Fruit fly (Drosophila melanogaster) whole organism, embryonic: ENCODE data around the gene bark.

Experiments
- Abd-B ChIP-seq: fragments of 200-800 bp; sonication (Bioruptor generic); optimal IDR thresholded peaks from 2 replicates; lab custom pipeline; 2018; ENCODE audit warnings: missing biosample characterization, mild to moderate bottlenecking, missing genetic modification characterization, moderate library complexity
- B-H1 ChIP-seq: fragments of 200-800 bp; sonication (Bioruptor generic); IDR thresholded peaks from 3 replicates; pipeline ENCODE4 v1.3.6; 2022; ENCODE audit warnings: missing biosample characterization, missing genetic modification characterization
- B-H2 ChIP-seq: fragments of 200-800 bp; sonication (Bioruptor generic); optimal IDR thresholded peaks from 2 replicates; lab custom pipeline; 2018; ENCODE audit warnings: missing biosample characterization, mild to moderate bottlenecking, missing genetic modification characterization
- BtbVII ChIP-seq: fragments of 200-800 bp; sonication (Bioruptor generic); optimal IDR thresholded peaks from 3 replicates; lab custom pipeline; 2017; ENCODE audit warnings: missing biosample characterization, mild to moderate bottlenecking, missing genetic modification characterization
- CG10321 ChIP-seq: fragments of 200-800 bp; sonication (Bioruptor generic); IDR thresholded peaks from 2 replicates; pipeline ENCODE4 v1.3.6; 2022; ENCODE audit warnings: missing biosample characterization, missing genetic modification characterization
- CG10565 ChIP-seq: fragments of 200-800 bp; sonication (Bioruptor generic); optimal IDR thresholded peaks from 3 replicates; lab custom pipeline; 2016; ENCODE audit warnings: missing biosample characterization, mild to moderate bottlenecking, missing genetic modification characterization
- CG10959 ChIP-seq: fragments of 200-800 bp; sonication (Bioruptor generic); IDR thresholded peaks from 2 replicates; pipeline ENCODE4 v1.3.6; 2022; ENCODE audit warnings: missing biosample characterization, missing genetic modification characterization
- CG12391 ChIP-seq: fragments of 200-800 bp; sonication (Bioruptor generic); optimal IDR thresholded peaks from 3 replicates; lab custom pipeline; 2018; ENCODE audit warnings: missing biosample characterization, mild to moderate bottlenecking, missing genetic modification characterization, moderate library complexity
- CG12769 ChIP-seq: fragments of 200-800 bp; sonication (Bioruptor generic); optimal IDR thresholded peaks from 2 replicates; lab custom pipeline; 2019; ENCODE audit warnings: missing biosample characterization, mild to moderate bottlenecking, missing genetic modification characterization, moderate library complexity
- CG1647 ChIP-seq: fragments of 200-800 bp; sonication (Bioruptor generic); optimal IDR thresholded peaks from 3 replicates; lab custom pipeline; 2016; ENCODE audit warnings: missing biosample characterization, missing genetic modification characterization
- CG17328 ChIP-seq: fragments of 200-800 bp; sonication (Bioruptor generic); IDR thresholded peaks from 2 replicates; pipeline ENCODE4 v1.3.6; 2022; ENCODE audit warnings: missing biosample characterization, missing genetic modification characterization
- CG17361 ChIP-seq: fragments of 200-800 bp; sonication (Bioruptor generic); IDR thresholded peaks from 3 replicates; pipeline ENCODE4 v1.3.6; 2022; ENCODE audit warnings: missing biosample characterization, missing genetic modification characterization
- CG17829 ChIP-seq: fragments of 200-800 bp; optimal IDR thresholded peaks from 2 replicates; lab custom pipeline; 2019; ENCODE audit warnings: missing biosample characterization, mild to moderate bottlenecking, missing genetic modification characterization, moderate library complexity
- CG2120 ChIP-seq: fragments of 200-800 bp; sonication (Bioruptor generic); optimal IDR thresholded peaks from 3 replicates; lab custom pipeline; 2016; ENCODE audit warnings: missing biosample characterization, missing genetic modification characterization
- CG30403 ChIP-seq: fragments of 200-800 bp; sonication (Bioruptor generic); optimal IDR thresholded peaks from 3 replicates; lab custom pipeline; 2016; ENCODE audit warnings: missing biosample characterization, missing genetic modification characterization
- CG5180 ChIP-seq: fragments of 200-800 bp; sonication (Bioruptor generic); optimal IDR thresholded peaks from 3 replicates; lab custom pipeline; 2017; ENCODE audit warnings: missing biosample characterization, missing genetic modification characterization, mild to moderate bottlenecking, moderate library complexity, missing genetic modification reagents
- CG6765 ChIP-seq: fragments of 200-800 bp; sonication (Bioruptor generic); optimal IDR thresholded peaks from 3 replicates; lab custom pipeline; 2017; ENCODE audit warnings: missing biosample characterization, mild to moderate bottlenecking, missing genetic modification characterization
- CG7556 ChIP-seq: fragments of 200-800 bp; sonication (Bioruptor generic); optimal IDR thresholded peaks from 2 replicates; lab custom pipeline; 2017; ENCODE audit warnings: missing biosample characterization, mild to moderate bottlenecking, missing genetic modification characterization
- CG7987 ChIP-seq: fragments of 200-800 bp; sonication (Bioruptor generic); optimal IDR thresholded peaks from 2 replicates; lab custom pipeline; 2018; ENCODE audit warnings: missing biosample characterization, mild to moderate bottlenecking, missing genetic modification characterization, moderate library complexity
- CG8290 ChIP-seq, 3 experiments: fragments of 200-800 bp; sonication (Bioruptor generic); optimal IDR thresholded peaks; 2 replicates each; lab custom pipeline; 2016 to 2019; ENCODE audit warnings: missing biosample characterization in 3 of 3, missing genetic modification characterization in 3 of 3, mild to moderate bottlenecking in 2 of 3, moderate library complexity in 1 of 3
- CHES-1-like ChIP-seq: fragments of 200-800 bp; sonication (Bioruptor generic); optimal IDR thresholded peaks from 2 replicates; lab custom pipeline; 2016; ENCODE audit warnings: missing biosample characterization, missing genetic modification characterization
- Deaf1 ChIP-seq: fragments of 200-800 bp; optimal IDR thresholded peaks from 3 replicates; lab custom pipeline; 2019; ENCODE audit warnings: missing biosample characterization, mild to moderate bottlenecking, missing genetic modification characterization, moderate library complexity
- Doc3 ChIP-seq: fragments of 200-800 bp; sonication (Bioruptor generic); IDR thresholded peaks from 3 replicates; pipeline ENCODE4 v1.3.6; 2022; ENCODE audit warnings: missing biosample characterization, missing genetic modification characterization; ENCODE audit not compliant: partially characterized antibody
- Drgx ChIP-seq: fragments of 200-800 bp; sonication (Bioruptor generic); IDR thresholded peaks from 2 replicates; pipeline ENCODE4 v1.3.6; 2022; ENCODE audit warnings: missing biosample characterization, missing genetic modification characterization
- Ets65A ChIP-seq: fragments of 200-800 bp; sonication (Bioruptor generic); peaks from one replicate; lab custom pipeline; 2016; ENCODE audit warnings: missing biosample characterization, missing genetic modification characterization
- Gsc ChIP-seq: fragments of 200-800 bp; sonication (Bioruptor generic); IDR thresholded peaks from 2 replicates; pipeline ENCODE4 v1.3.6; 2022; ENCODE audit warnings: missing biosample characterization, missing genetic modification characterization
- Hr3 ChIP-seq: fragments of 200-800 bp; sonication (Bioruptor generic); optimal IDR thresholded peaks from 3 replicates; lab custom pipeline; 2016; ENCODE audit warnings: missing biosample characterization, missing genetic modification characterization
- MESR4 ChIP-seq: fragments of 200-800 bp; sonication (Bioruptor generic); optimal IDR thresholded peaks from 2 replicates; lab custom pipeline; 2018; ENCODE audit warnings: missing biosample characterization, mild to moderate bottlenecking, missing genetic modification characterization, moderate library complexity
- Meics ChIP-seq: fragments of 200-800 bp; sonication (Bioruptor generic); optimal IDR thresholded peaks from 2 replicates; lab custom pipeline; 2017; ENCODE audit warnings: missing biosample characterization, mild to moderate bottlenecking, missing genetic modification characterization
- Rfx ChIP-seq: fragments of 200-800 bp; sonication (Bioruptor generic); IDR thresholded peaks from 2 replicates; pipeline ENCODE4 v1.3.6; 2022; ENCODE audit warnings: missing biosample characterization, missing genetic modification characterization
- Sry-β ChIP-seq: fragments of 200-800 bp; sonication (Bioruptor generic); optimal IDR thresholded peaks from 2 replicates; lab custom pipeline; 2018; ENCODE audit warnings: missing biosample characterization, mild to moderate bottlenecking, missing genetic modification characterization, moderate library complexity
- Trl ChIP-seq, 3 experiments: fragments of >200 bp in 2 of 3; fragments of 200-800 bp in 1 of 3; sonication (Bioruptor generic) in 1 of 3; optimal IDR thresholded peaks; 2 replicates in 1 of 3; 3 replicates in 2 of 3; lab custom pipeline; 2016 to 2017; ENCODE audit warnings: missing biosample characterization in 1 of 3, missing genetic modification characterization in 1 of 3
- YL-1 ChIP-seq: fragments of 200-800 bp; sonication (Bioruptor generic); optimal IDR thresholded peaks from 3 replicates; lab custom pipeline; 2017; ENCODE audit warnings: missing biosample characterization, mild to moderate bottlenecking, missing genetic modification characterization
- abd-A ChIP-seq: fragments of 200-800 bp; sonication (Bioruptor generic); optimal IDR thresholded peaks from 3 replicates; lab custom pipeline; 2019; ENCODE audit warnings: missing biosample characterization, mild to moderate bottlenecking, missing genetic modification characterization, moderate library complexity
- ase ChIP-seq: fragments of 200-800 bp; sonication (Bioruptor generic); IDR thresholded peaks from 3 replicates; pipeline ENCODE4 v1.3.6; 2022; ENCODE audit warnings: missing biosample characterization, missing genetic modification characterization
- ewg ChIP-seq: fragments of 200-800 bp; sonication (Bioruptor generic); optimal IDR thresholded peaks from 3 replicates; lab custom pipeline; 2017; ENCODE audit warnings: mild to moderate bottlenecking, missing biosample characterization, missing genetic modification reagents, missing genetic modification characterization
- exex ChIP-seq: fragments of 200-800 bp; sonication (Bioruptor generic); optimal IDR thresholded peaks from 4 replicates; lab custom pipeline; 2018; ENCODE audit warnings: missing biosample characterization, mild to moderate bottlenecking, missing genetic modification characterization, moderate library complexity
- eyg ChIP-seq: fragments of 200-800 bp; sonication (Bioruptor generic); optimal IDR thresholded peaks from 3 replicates; lab custom pipeline; 2016; ENCODE audit warnings: missing biosample characterization, missing genetic modification characterization
- ham ChIP-seq: fragments of 200-800 bp; sonication (Bioruptor generic); IDR thresholded peaks from 2 replicates; pipeline ENCODE4 v1.3.6; 2022; ENCODE audit warnings: missing biosample characterization, missing genetic modification characterization
- hbn ChIP-seq: fragments of 200-800 bp; sonication (Bioruptor generic); IDR thresholded peaks from 2 replicates; pipeline ENCODE4 v1.3.6; 2022; ENCODE audit warnings: missing biosample characterization, missing genetic modification characterization; ENCODE audit not compliant: partially characterized antibody
- inv ChIP-seq: fragments of 200-800 bp; sonication (Bioruptor generic); IDR thresholded peaks from 2 replicates; pipeline ENCODE4 v1.3.6; 2022; ENCODE audit warnings: missing biosample characterization, missing genetic modification characterization; ENCODE audit not compliant: partially characterized antibody
- lbe ChIP-seq: fragments of 200-800 bp; sonication (Bioruptor generic); optimal IDR thresholded peaks from 2 replicates; lab custom pipeline; 2016; ENCODE audit warnings: missing biosample characterization, mild to moderate bottlenecking, missing genetic modification characterization
- otp ChIP-seq: fragments of 200-800 bp; sonication (Bioruptor generic); IDR thresholded peaks from 3 replicates; pipeline ENCODE4, ENCODE4 v1.3.6; 2022; ENCODE audit warnings: missing biosample characterization, missing genetic modification characterization
- p53 ChIP-seq: fragments of 200-800 bp; sonication (Bioruptor generic); optimal IDR thresholded peaks from 2 replicates; lab custom pipeline; 2016; ENCODE audit warnings: missing biosample characterization, missing genetic modification characterization
- ro ChIP-seq: fragments of 200-800 bp; sonication (Bioruptor generic); IDR thresholded peaks from 2 replicates; pipeline ENCODE4 v1.3.6; 2022; ENCODE audit warnings: missing biosample characterization, missing genetic modification characterization
- schlank ChIP-seq: fragments of 200-800 bp; sonication (Bioruptor generic); optimal IDR thresholded peaks from 2 replicates; lab custom pipeline; 2018; ENCODE audit warnings: missing biosample characterization, mild to moderate bottlenecking, missing genetic modification characterization
- sens-2 ChIP-seq: fragments of 200-800 bp; sonication (Bioruptor generic); IDR thresholded peaks from 2 replicates; pipeline ENCODE4 v1.3.6; 2022; ENCODE audit warnings: missing biosample characterization, missing genetic modification characterization
- slbo ChIP-seq: fragments of 200-800 bp; sonication (Bioruptor generic); IDR thresholded peaks from 2 replicates; pipeline ENCODE4 v1.3.6; 2022; ENCODE audit warnings: missing biosample characterization, missing genetic modification characterization
- sqz ChIP-seq: fragments of 200-800 bp; sonication (Bioruptor generic); optimal IDR thresholded peaks from 3 replicates; lab custom pipeline; 2018; ENCODE audit warnings: missing biosample characterization, mild to moderate bottlenecking, missing genetic modification characterization
- ssp ChIP-seq: fragments of 200-800 bp; sonication (Bioruptor generic); IDR thresholded peaks from 2 replicates; pipeline ENCODE4 v1.3.6; 2022; ENCODE audit warnings: missing biosample characterization, missing genetic modification characterization

The bark gene

DNA sequence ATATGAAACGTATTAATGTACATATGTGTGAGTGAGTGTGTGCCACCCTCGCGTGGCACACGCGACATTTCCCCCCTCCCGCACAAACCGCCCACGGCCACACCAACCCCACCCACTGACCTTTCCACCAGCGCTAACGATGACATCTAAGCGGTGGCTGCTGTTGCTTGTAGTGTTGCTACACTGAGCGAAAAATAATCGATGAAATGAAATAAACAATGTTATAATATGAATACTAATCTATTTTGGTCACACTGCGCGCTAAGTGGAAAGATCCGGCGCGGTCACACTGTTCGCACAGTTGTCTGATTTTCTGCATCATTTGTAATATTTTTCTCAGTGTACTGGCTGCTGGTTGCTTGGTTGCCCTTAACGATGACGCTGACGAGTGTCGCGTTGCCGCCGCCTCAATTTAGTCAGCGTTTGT is 45.3 kb downstream of the bark start (continued):
- TF ChIP-seq slbo (GFP tag; lab: Robert Waterston, UW) (peak; percentile 90), YL-1 (GFP tag; lab: Kevin White, UChicago) (peak; percentile 83), ham (GFP tag; lab: Robert Waterston, UW) (0 out of 2 replicates have a peak, but pooled peaks have one; percentile 28), Meics (GFP tag; lab: Kevin White, UChicago) (peak; percentile 85), CG5180 (GFP tag; lab: Kevin White, UChicago) (peak; percentile 85), sens-2 (peak; percentile 93), BtbVII (GFP tag; lab: Kevin White, UChicago) (peak; percentile 80), MESR4 (GFP tag; lab: Kevin White, UChicago) (peak; percentile 61), abd-A (tag; lab: Kevin White, UChicago) (peak; percentile 74), p53 (GFP tag; lab: Kevin White, UChicago) (peak; percentile 91), hbn (GFP tag; lab: Robert Waterston, UW) (no peak), CG17361 (GFP tag; lab: Robert Waterston, UW) (peak; percentile 96), Hr3 (GFP tag; lab: Kevin White, UChicago) (peak; percentile 95), CG6765 (GFP tag; lab: Kevin White, UChicago) (peak; percentile 74), ase (GFP tag; lab: Robert Waterston, UW) (peak; percentile 94), Gsc (GFP tag; lab: Robert Waterston, UW) (peak; percentile 91), CG1647 (GFP tag; lab: Kevin White, UChicago) (peak; percentile 95), CG7556 (GFP tag; lab: Kevin White, UChicago) (peak; percentile 97), CG2120 (GFP tag; lab: Kevin White, UChicago) (peak; percentile 76), B-H2 (GFP tag; lab: Kevin White, UChicago) (peak; percentile 61), ewg (GFP tag; lab: Kevin White, UChicago) (peak; percentile 96), CG10321 (GFP tag; lab: Robert Waterston, UW) (peak; percentile 61; the same call in 1 of the 2 replicates), exex (peak; percentile 51), CG7987 (GFP tag; lab: Kevin White, UChicago) (peak; percentile 90), CHES-1-like (peak; percentile 94), CG30403 (GFP tag; lab: Kevin White, UChicago) (peak; percentile 96), sqz (GFP tag; lab: Kevin White, UChicago) (peak; percentile 94), CG12769 (tag; lab: Kevin White, UChicago) (peak; percentile 96), CG10565 (GFP tag; lab: Kevin White, UChicago) (peak; percentile 92), CG10959 (GFP tag; lab: Robert Waterston, UW) (peak; percentile 98), inv (GFP tag; lab: Robert Waterston, UW) (no peak), CG8290 (GFP tag; optimal IDR thresholded peaks at IDR 0.05; lab: Kevin White, UChicago) (peak; percentile 97), CG8290 (tag; optimal IDR thresholded peaks at IDR 0.05; lab: Kevin White, UChicago) (peak; percentile 84 to 97), schlank (tag; lab: Kevin White, UChicago) (peak; percentile 76), CG17328 (GFP tag; lab: Robert Waterston, UW) (peak; percentile 98), eyg (peak; percentile 84), Doc3 (GFP tag; lab: Robert Waterston, UW) (no peak), CG12391 (tag; lab: Kevin White, UChicago) (peak; percentile 97), Deaf1 (tag; lab: Kevin White, UChicago) (peak; percentile 75), ssp (peak; percentile 90), Sry-β (GFP tag; lab: Kevin White, UChicago) (peak; percentile 75), lbe (GFP tag; lab: Kevin White, UChicago) (no peak), B-H1 (GFP tag; lab: Robert Waterston, UW) (peak; percentile 90), Ets65A (GFP tag; lab: Kevin White, UChicago) (peak; percentile 100), otp (GFP tag; lab: Robert Waterston, UW) (peak; percentile 97), Drgx (GFP tag; lab: Robert Waterston, UW) (peak; percentile 50; the same call in 1 of the 2 replicates), Rfx (peak; percentile 93), Abd-B (GFP tag; lab: Kevin White, UChicago) (peak; percentile 96), Trl (optimal IDR thresholded peaks at IDR 0.05; lab: Kevin White, UChicago) (no peak), Trl (GFP tag; optimal IDR thresholded peaks at IDR 0.05; lab: Kevin White, UChicago) (peak; percentile 97), ro (GFP tag; lab: Robert Waterston, UW) (peak; percentile 94), CG17829 (tag; lab: Kevin White, UChicago) (peak; percentile 98)
